Fruit fly (Drosophila melanogaster) whole organism, prepupa: ENCODE results near the gene Rab26.

Experiments
- Blimp-1 ChIP-seq: fragments of 200-800 bp; sonication (Bioruptor generic); optimal IDR thresholded peaks from 3 replicates; lab custom pipeline; 2017; ENCODE audit warnings: missing biosample characterization, missing genetic modification characterization, mild to moderate bottlenecking, moderate library complexity, missing genetic modification reagents
- CG10631 ChIP-seq: fragments of 200-800 bp; sonication (Bioruptor generic); optimal IDR thresholded peaks from 2 replicates; lab custom pipeline; 2016; ENCODE audit warnings: missing biosample characterization, missing genetic modification characterization
- CG10669 ChIP-seq: fragments of 200-800 bp; sonication (Bioruptor generic); optimal IDR thresholded peaks from 3 replicates; lab custom pipeline; 2018; ENCODE audit warnings: missing biosample characterization, mild to moderate bottlenecking, missing genetic modification characterization, moderate library complexity
- CG11294 ChIP-seq: fragments of 200-800 bp; sonication (Bioruptor generic); IDR thresholded peaks from 2 replicates; pipeline ENCODE4 v1.3.6; 2022; ENCODE audit warnings: missing biosample characterization, missing genetic modification characterization
- CG11762 ChIP-seq: fragments of 200-800 bp; sonication (Bioruptor generic); optimal IDR thresholded peaks from 3 replicates; lab custom pipeline; 2016; ENCODE audit warnings: missing biosample characterization, missing genetic modification characterization; ENCODE audit not compliant: insufficient read depth
- CG11902 ChIP-seq: fragments of 200-800 bp; sonication (Bioruptor generic); optimal IDR thresholded peaks from 3 replicates; lab custom pipeline; 2016; ENCODE audit warnings: missing biosample characterization, missing genetic modification characterization
- CG15336 ChIP-seq: fragments of 200-800 bp; sonication (Bioruptor generic); IDR thresholded peaks from 2 replicates; pipeline ENCODE4 v1.3.6; 2022; ENCODE audit warnings: missing biosample characterization, missing genetic modification characterization
- CG1621 ChIP-seq: fragments of 200-800 bp; sonication (Bioruptor generic); optimal IDR thresholded peaks from 3 replicates; lab custom pipeline; 2018; ENCODE audit warnings: missing biosample characterization, mild to moderate bottlenecking, missing genetic modification characterization
- CG31627 ChIP-seq: fragments of 200-800 bp; sonication (Bioruptor generic); optimal IDR thresholded peaks from 3 replicates; lab custom pipeline; 2016; ENCODE audit warnings: missing biosample characterization, missing genetic modification characterization
- CG32006 ChIP-seq: fragments of 200-800 bp; sonication (Bioruptor generic); optimal IDR thresholded peaks from 3 replicates; lab custom pipeline; 2017; ENCODE audit warnings: missing biosample characterization, mild to moderate bottlenecking, missing genetic modification characterization
- CG34406 ChIP-seq: fragments of 200-800 bp; sonication (Bioruptor generic); optimal IDR thresholded peaks from 3 replicates; lab custom pipeline; 2016; ENCODE audit warnings: missing biosample characterization, missing genetic modification characterization
- CG3919 ChIP-seq: fragments of 200-800 bp; sonication (Bioruptor generic); optimal IDR thresholded peaks from 3 replicates; lab custom pipeline; 2016; ENCODE audit warnings: missing biosample characterization, missing genetic modification characterization
- CG4318 ChIP-seq: fragments of 200-800 bp; sonication (Bioruptor generic); optimal IDR thresholded peaks from 3 replicates; lab custom pipeline; 2017; ENCODE audit warnings: missing biosample characterization, mild to moderate bottlenecking, missing genetic modification characterization
- CG6163 ChIP-seq: fragments of 200-800 bp; sonication (Bioruptor generic); IDR thresholded peaks from 3 replicates; pipeline ENCODE4 v1.3.6; 2022; ENCODE audit warnings: missing biosample characterization, missing genetic modification characterization
- CG6276 ChIP-seq: fragments of 200-800 bp; sonication (Bioruptor generic); optimal IDR thresholded peaks from 2 replicates; lab custom pipeline; 2017; ENCODE audit warnings: missing biosample characterization, mild to moderate bottlenecking, missing genetic modification characterization
- CG6792 ChIP-seq: fragments of 200-800 bp; sonication (Bioruptor generic); optimal IDR thresholded peaks from 3 replicates; lab custom pipeline; 2016; ENCODE audit warnings: missing biosample characterization, missing genetic modification characterization
- CG6854 ChIP-seq: fragments of 200-800 bp; sonication (Bioruptor generic); optimal IDR thresholded peaks from 2 replicates; lab custom pipeline; 2017; ENCODE audit warnings: missing biosample characterization, mild to moderate bottlenecking, missing genetic modification characterization
- CG8119 ChIP-seq: fragments of 200-800 bp; sonication (Bioruptor generic); IDR thresholded peaks from 3 replicates; pipeline ENCODE4 v1.3.6; 2022; ENCODE audit warnings: missing biosample characterization, missing genetic modification characterization
- CG8319 ChIP-seq: fragments of 200-800 bp; sonication (Bioruptor generic); optimal IDR thresholded peaks from 3 replicates; lab custom pipeline; 2016; ENCODE audit warnings: missing biosample characterization, missing genetic modification characterization
- CG8632 ChIP-seq: fragments of 200-800 bp; sonication (Bioruptor generic); optimal IDR thresholded peaks from 3 replicates; lab custom pipeline; 2016; ENCODE audit warnings: missing biosample characterization, missing genetic modification characterization
- CG9139 ChIP-seq: fragments of 200-800 bp; sonication (Bioruptor generic); optimal IDR thresholded peaks from 3 replicates; lab custom pipeline; 2017; ENCODE audit warnings: missing biosample characterization, mild to moderate bottlenecking, missing genetic modification characterization
- Eip75B ChIP-seq: fragments of 200-800 bp; sonication (Bioruptor generic); optimal IDR thresholded peaks from 3 replicates; lab custom pipeline; 2016; ENCODE audit warnings: missing biosample characterization, missing genetic modification characterization
- Eip78C ChIP-seq: fragments of 200-800 bp; sonication (Bioruptor generic); peaks from one replicate; lab custom pipeline; 2016; ENCODE audit warnings: missing biosample characterization, missing genetic modification characterization
- Eip93F ChIP-seq: fragments of 200-800 bp; sonication (Bioruptor generic); optimal IDR thresholded peaks from 2 replicates; lab custom pipeline; 2016; ENCODE audit warnings: missing biosample characterization, mild to moderate bottlenecking, missing genetic modification characterization
- Ets21C ChIP-seq: fragments of 200-800 bp; sonication (Bioruptor generic); optimal IDR thresholded peaks from 3 replicates; lab custom pipeline; 2016; ENCODE audit warnings: missing biosample characterization, missing genetic modification characterization
- Ets96B ChIP-seq: fragments of 200-800 bp; optimal IDR thresholded peaks from 2 replicates; lab custom pipeline; 2019; ENCODE audit warnings: missing biosample characterization, mild to moderate bottlenecking, missing genetic modification characterization, moderate library complexity
- Gug ChIP-seq: fragments of 200-800 bp; sonication (Bioruptor generic); IDR thresholded peaks from 2 replicates; pipeline ENCODE4 v1.3.6; 2022; ENCODE audit warnings: missing biosample characterization, missing genetic modification characterization
- Hr38 ChIP-seq: sonication (Bioruptor generic); optimal IDR thresholded peaks from 2 replicates; lab custom pipeline; 2016; ENCODE audit warnings: missing biosample characterization, missing genetic modification characterization
- Hr39 ChIP-seq: fragments of 200-800 bp; sonication (Bioruptor generic); optimal IDR thresholded peaks from 2 replicates; lab custom pipeline; 2016; ENCODE audit warnings: missing biosample characterization, missing genetic modification characterization
- Hr4 ChIP-seq: fragments of 200-800 bp; sonication (Bioruptor generic); optimal IDR thresholded peaks from 3 replicates; lab custom pipeline; 2016; ENCODE audit warnings: missing biosample characterization, missing genetic modification characterization
- Met ChIP-seq: fragments of 200-800 bp; sonication (Bioruptor generic); optimal IDR thresholded peaks from 3 replicates; lab custom pipeline; 2016; ENCODE audit warnings: missing biosample characterization, missing genetic modification characterization
- Smox ChIP-seq: fragments of 200-800 bp; sonication (Bioruptor generic); optimal IDR thresholded peaks from 3 replicates; lab custom pipeline; 2016; ENCODE audit warnings: missing biosample characterization, missing genetic modification characterization
- Sox102F ChIP-seq: fragments of 200-800 bp; sonication (Bioruptor generic); optimal IDR thresholded peaks from 2 replicates; lab custom pipeline; 2016; ENCODE audit warnings: missing biosample characterization, mild to moderate bottlenecking, missing genetic modification characterization
- Sox14 ChIP-seq: fragments of 200-800 bp; sonication (Bioruptor generic); optimal IDR thresholded peaks from 3 replicates; lab custom pipeline; 2016; ENCODE audit warnings: missing biosample characterization, missing genetic modification characterization
- Sox15 ChIP-seq: fragments of 200-800 bp; sonication (Bioruptor generic); optimal IDR thresholded peaks from 3 replicates; lab custom pipeline; 2016; ENCODE audit warnings: missing biosample characterization, missing genetic modification characterization
- achi ChIP-seq: fragments of 200-800 bp; sonication (Bioruptor generic); optimal IDR thresholded peaks from 3 replicates; lab custom pipeline; 2016; ENCODE audit warnings: missing biosample characterization, missing genetic modification characterization
- acj6 ChIP-seq: fragments of 200-800 bp; sonication (Bioruptor generic); optimal IDR thresholded peaks from 3 replicates; lab custom pipeline; 2016; ENCODE audit warnings: missing biosample characterization, missing genetic modification characterization
- cyc ChIP-seq: fragments of 200-800 bp; sonication (Bioruptor generic); optimal IDR thresholded peaks from 3 replicates; lab custom pipeline; 2016; ENCODE audit warnings: missing biosample characterization, missing genetic modification characterization
- dac ChIP-seq: fragments of 200-800 bp; sonication (Bioruptor generic); optimal IDR thresholded peaks from 2 replicates; lab custom pipeline; 2017; ENCODE audit warnings: missing biosample characterization, mild to moderate bottlenecking, missing genetic modification characterization
- dsx ChIP-seq: fragments of 200-800 bp; optimal IDR thresholded peaks from 3 replicates; lab custom pipeline; 2019; ENCODE audit warnings: missing biosample characterization, mild to moderate bottlenecking, missing genetic modification characterization, moderate library complexity; ENCODE audit not compliant: poor library complexity, severe bottlenecking
- eg ChIP-seq: fragments of 200-800 bp; sonication (Bioruptor generic); IDR thresholded peaks from 3 replicates; pipeline ENCODE4 v1.3.6; 2022; ENCODE audit warnings: missing biosample characterization, missing genetic modification characterization
- fd59A ChIP-seq: fragments of 200-800 bp; sonication (Bioruptor generic); optimal IDR thresholded peaks from 2 replicates; lab custom pipeline; 2017; ENCODE audit warnings: missing biosample characterization, mild to moderate bottlenecking, missing genetic modification characterization, missing genetic modification reagents
- fd85E ChIP-seq: fragments of 200-800 bp; sonication (Bioruptor generic); optimal IDR thresholded peaks from 3 replicates; lab custom pipeline; 2016; ENCODE audit warnings: missing biosample characterization, missing genetic modification characterization
- fkh ChIP-seq: fragments of 200-800 bp; sonication (Bioruptor generic); optimal IDR thresholded peaks from 3 replicates; lab custom pipeline; 2017; ENCODE audit warnings: missing biosample characterization, mild to moderate bottlenecking, missing genetic modification characterization, moderate library complexity
- net ChIP-seq: fragments of 200-800 bp; sonication (Bioruptor generic); optimal IDR thresholded peaks from 3 replicates; lab custom pipeline; 2016; ENCODE audit warnings: missing biosample characterization, missing genetic modification characterization
- pdm3 ChIP-seq: fragments of 200-800 bp; sonication (Bioruptor generic); optimal IDR thresholded peaks from 3 replicates; lab custom pipeline; 2016; ENCODE audit warnings: missing biosample characterization, missing genetic modification characterization
- salr ChIP-seq, 2 experiments: fragments of 200-800 bp; sonication (Bioruptor generic); optimal IDR thresholded peaks; 3 replicates each; lab custom pipeline; 2016 to 2018; ENCODE audit warnings: missing biosample characterization in 2 of 2, missing genetic modification characterization in 2 of 2, mild to moderate bottlenecking in 1 of 2
- ss ChIP-seq, 2 experiments: fragments of 200-800 bp; sonication (Bioruptor generic); optimal IDR thresholded peaks; 2 replicates in 1 of 2; 3 replicates in 1 of 2; lab custom pipeline; 2017 to 2018; ENCODE audit warnings: mild to moderate bottlenecking in 2 of 2, missing biosample characterization in 2 of 2, missing genetic modification characterization in 2 of 2, moderate library complexity in 1 of 2
- svp ChIP-seq: fragments of 200-800 bp; sonication (Bioruptor generic); peaks from one replicate; lab custom pipeline; 2016; ENCODE audit warnings: missing biosample characterization, missing genetic modification characterization
- topi ChIP-seq: fragments of 200-800 bp; sonication (Bioruptor generic); optimal IDR thresholded peaks from 3 replicates; lab custom pipeline; 2016; ENCODE audit warnings: missing biosample characterization, missing genetic modification characterization

Gene Rab26

dm6 chr3L:21381746-21382145, 63.2 kb downstream of the Rab26 start:
- TF ChIP-seq salr (GFP tag; optimal IDR thresholded peaks at IDR 0.05; lab: Kevin White, UChicago) = no peak
- TF ChIP-seq CG8632 (GFP tag; lab: Kevin White, UChicago) = no peak

dm6 chr3L:21382158-21382610, 63.6 kb downstream of the Rab26 start, which contains the start of gene rgn:
Gene rgn, plus strand, starts transcription at chr3L:21382501.
- TF ChIP-seq CG8119 (GFP tag; lab: Robert Waterston, UW) (peak; percentile 93), fd85E (GFP tag; lab: Kevin White, UChicago) (peak; percentile 61), fkh (peak; percentile 8), CG8319 (GFP tag; lab: Kevin White, UChicago) (peak; percentile 81), CG10669 (peak; percentile 82), ss (GFP tag; optimal IDR thresholded peaks at IDR 0.05; lab: Kevin White, UChicago) (peak; percentile 76 to 85), CG31627 (GFP tag; lab: Kevin White, UChicago) (peak; percentile 78), Ets96B (tag; lab: Kevin White, UChicago) (peak; percentile 88), Smox (GFP tag; lab: Kevin White, UChicago) (peak; percentile 74), CG6792 (GFP tag; lab: Kevin White, UChicago) (peak; percentile 83), Eip78C (GFP tag; lab: Kevin White, UChicago) (peak; percentile 93), fd59A (GFP tag; lab: Kevin White, UChicago) (peak; percentile 74), cyc (peak; percentile 78), dac (peak; percentile 81), CG34406 (GFP tag; lab: Kevin White, UChicago) (peak; percentile 91), CG6854 (GFP tag; lab: Kevin White, UChicago) (peak; percentile 62), CG32006 (peak; percentile 97), Eip93F (no peak), net (GFP tag; lab: Kevin White, UChicago) (peak; percentile 87), svp (GFP tag; lab: Kevin White, UChicago) (peak; percentile 87), Ets21C (GFP tag; lab: Kevin White, UChicago) (peak; percentile 54), CG6276 (GFP tag; lab: Kevin White, UChicago) (peak; percentile 89), Sox14 (peak; percentile 84), CG10631 (GFP tag; lab: Kevin White, UChicago) (peak; percentile 92), CG4318 (GFP tag; lab: Kevin White, UChicago) (peak; percentile 91), CG8632 (GFP tag; lab: Kevin White, UChicago) (peak; percentile 91), CG11762 (GFP tag; lab: Kevin White, UChicago) (peak; percentile 86), CG15336 (GFP tag; lab: Robert Waterston, UW) (peak; percentile 90), pdm3 (GFP tag; lab: Kevin White, UChicago) (peak; percentile 83), CG1621 (tag; lab: Kevin White, UChicago) (peak; percentile 76), Eip75B (GFP tag; lab: Kevin White, UChicago) (peak; percentile 78), Gug (GFP tag; lab: Robert Waterston, UW) (peak; percentile 84), acj6 (peak; percentile 91), CG11294 (GFP tag; lab: Robert Waterston, UW) (peak; percentile 68), dsx (peak; percentile 80), Hr39 (GFP tag; lab: Kevin White, UChicago) (peak; percentile 83), Hr38 (GFP tag; lab: Kevin White, UChicago) (no peak), CG11902 (GFP tag; lab: Kevin White, UChicago) (peak; percentile 70), Hr4 (GFP tag; lab: Kevin White, UChicago) (peak; percentile 89), Sox102F (GFP tag; lab: Kevin White, UChicago) (peak; percentile 78), Sox15 (peak; percentile 80), eg (GFP tag; lab: Robert Waterston, UW) (peak; percentile 88), CG6163 (GFP tag; lab: Robert Waterston, UW) (peak; percentile 88), CG3919 (peak; percentile 90), Met (peak; percentile 81), Blimp-1 (GFP tag; lab: Kevin White, UChicago) (peak; percentile 61), CG9139 (GFP tag; lab: Kevin White, UChicago) (peak; percentile 69), topi (GFP tag; lab: Kevin White, UChicago) (peak; percentile 75), achi (GFP tag; lab: Kevin White, UChicago) (peak; percentile 91)
